Worm (Caenorhabditis elegans): Measurements from ENCODE around the gene nep-25.
"Not testable (repeated sequence)": the region's sequence is repeated elsewhere in the genome, so short reads cannot be mapped to it uniquely, and the experiment has no call there.

Gene nep-25

DNA sequence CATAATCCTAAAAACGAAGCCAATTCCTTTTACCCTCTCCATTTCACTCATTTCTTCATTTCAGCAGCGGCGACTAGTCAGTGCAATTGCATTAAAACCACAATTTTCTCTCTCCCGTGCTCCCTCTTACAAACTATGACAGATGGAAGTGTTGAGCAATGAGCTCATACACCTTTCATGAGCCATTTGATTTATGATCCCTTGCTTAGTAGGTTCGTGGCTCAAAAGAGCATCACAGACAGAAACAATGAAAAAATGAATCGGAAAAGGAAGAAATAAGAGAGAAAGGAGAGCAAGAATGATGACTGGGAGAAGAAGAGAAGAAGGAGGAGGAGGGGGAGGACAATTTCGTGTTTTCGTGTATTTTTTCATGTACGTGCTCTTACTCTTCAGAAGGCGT, 29.5 kb downstream of the nep-25 start:
- no peak for TF ChIP-seq ama-1 (optimal IDR thresholded peaks at IDR 0.05)
- no peak for TF ChIP-seq flt-1 (GFP tag; IDR thresholded peaks at IDR 0.05)
- TF ChIP-seq hmg-4 (GFP tag; optimal IDR thresholded peaks at IDR 0.05) = no peak
- no peak for TF ChIP-seq hnd-1 (tag; optimal IDR thresholded peaks at IDR 0.05)
- TF ChIP-seq aly-1 (tag; optimal IDR thresholded peaks at IDR 0.05) = no peak

DNA sequence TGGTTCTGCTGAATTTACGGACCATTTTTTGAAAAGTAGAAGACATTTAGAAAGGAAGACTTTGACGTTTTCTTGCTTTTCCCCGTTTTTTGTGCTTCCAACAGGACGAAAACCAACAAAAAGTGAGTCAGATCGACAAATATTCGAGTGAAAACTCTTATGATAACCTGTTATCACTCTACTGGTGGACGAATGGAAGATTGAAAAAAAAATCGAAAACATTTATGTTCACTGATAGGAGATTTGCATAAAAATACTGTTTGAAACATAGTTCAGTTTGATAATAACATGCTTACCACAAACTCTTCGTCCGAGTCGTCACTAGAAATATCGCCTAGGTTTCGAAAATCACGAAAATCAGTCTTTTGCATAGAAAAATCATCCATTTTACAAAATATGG, 30.4 kb downstream of the nep-25 start:
- TF ChIP-seq sea-1 (GFP tag; conservative IDR thresholded peaks at IDR 0.05) (no peak), flt-1 (GFP tag; IDR thresholded peaks at IDR 0.05) (no peak), F13C5.2 (tag; optimal IDR thresholded peaks at IDR 0.05) (no peak), scrt-1 (GFP tag; IDR thresholded peaks at IDR 0.05) (no peak), tbx-37 (GFP tag; conservative IDR thresholded peaks at IDR 0.05) (no peak), hmg-4 (GFP tag; optimal IDR thresholded peaks at IDR 0.05) (no peak), B0310.2 (tag; optimal IDR thresholded peaks at IDR 0.05) (no peak), hnd-1 (tag; optimal IDR thresholded peaks at IDR 0.05) (no peak), tra-4 (tag; optimal IDR thresholded peaks at IDR 0.05) (no peak), ama-1 (optimal IDR thresholded peaks at IDR 0.05) (no peak), tbx-11 (GFP tag; IDR thresholded peaks at IDR 0.05) (no peak), hmbx-1 (tag; optimal IDR thresholded peaks at IDR 0.05) (no peak), ceh-13 (GFP tag; optimal IDR thresholded peaks at IDR 0.05) (no peak), ets-7 (tag; optimal IDR thresholded peaks at IDR 0.05) (no peak), pes-1 (GFP tag; IDR thresholded peaks at IDR 0.05) (no peak), ceh-36 (tag; optimal IDR thresholded peaks at IDR 0.05) (no peak)

ce11 chrII:5873564-5874070, 31.6 kb downstream of the nep-25 start, which contains the start of gene tex-2:
TSS of gene tex-2 (minus strand) at chrII:5873614.
- TF ChIP-seq F13C5.2 (tag; optimal IDR thresholded peaks at IDR 0.05) (no peak), hmg-4 (GFP tag; optimal IDR thresholded peaks at IDR 0.05) (no peak), tbx-11 (GFP tag; IDR thresholded peaks at IDR 0.05) (no peak), scrt-1 (GFP tag; IDR thresholded peaks at IDR 0.05) (no peak), ama-1 (optimal IDR thresholded peaks at IDR 0.05) (no peak), flt-1 (GFP tag; IDR thresholded peaks at IDR 0.05) (no peak), aly-1 (tag; optimal IDR thresholded peaks at IDR 0.05) (no peak), sea-1 (GFP tag; conservative IDR thresholded peaks at IDR 0.05) (no peak), tbx-37 (GFP tag; conservative IDR thresholded peaks at IDR 0.05) (no peak)

- TF ChIP-seq sea-1 (GFP tag; conservative IDR thresholded peaks at IDR 0.05) (no peak), aly-1 (tag; optimal IDR thresholded peaks at IDR 0.05) (no peak), pes-1 (GFP tag; IDR thresholded peaks at IDR 0.05) (no peak), F13C5.2 (tag; optimal IDR thresholded peaks at IDR 0.05) (no peak), ets-7 (tag; optimal IDR thresholded peaks at IDR 0.05) (no peak), tra-4 (tag; optimal IDR thresholded peaks at IDR 0.05) (no peak), ama-1 (optimal IDR thresholded peaks at IDR 0.05) (no peak), flt-1 (GFP tag; IDR thresholded peaks at IDR 0.05) (no peak), hnd-1 (tag; optimal IDR thresholded peaks at IDR 0.05) (no peak), tbx-11 (GFP tag; IDR thresholded peaks at IDR 0.05) (no peak), ceh-13 (GFP tag; optimal IDR thresholded peaks at IDR 0.05) (no peak)
These were observed 32.1 kb downstream of the nep-25 start for ce11 chrII:5874130-5874529.

- TF ChIP-seq tbx-11 (GFP tag; IDR thresholded peaks at IDR 0.05) = no peak
- no peak for TF ChIP-seq sea-1 (GFP tag; conservative IDR thresholded peaks at IDR 0.05)
- TF ChIP-seq flt-1 (GFP tag; IDR thresholded peaks at IDR 0.05) = no peak
- no peak for TF ChIP-seq hnd-1 (tag; optimal IDR thresholded peaks at IDR 0.05)
- no peak for TF ChIP-seq ama-1 (optimal IDR thresholded peaks at IDR 0.05)
- TF ChIP-seq F13C5.2 (tag; optimal IDR thresholded peaks at IDR 0.05) = no peak
- no peak for TF ChIP-seq tra-4 (tag; optimal IDR thresholded peaks at IDR 0.05)
- TF ChIP-seq ets-7 (tag; optimal IDR thresholded peaks at IDR 0.05) = no peak
- TF ChIP-seq aly-1 (tag; optimal IDR thresholded peaks at IDR 0.05) = no peak
- no peak for TF ChIP-seq ceh-13 (GFP tag; optimal IDR thresholded peaks at IDR 0.05)
- TF ChIP-seq ceh-36 (tag; optimal IDR thresholded peaks at IDR 0.05) = no peak
- no peak for TF ChIP-seq scrt-1 (GFP tag; IDR thresholded peaks at IDR 0.05)
- no peak for TF ChIP-seq tbx-37 (GFP tag; conservative IDR thresholded peaks at IDR 0.05)
- no peak for TF ChIP-seq hmg-4 (GFP tag; optimal IDR thresholded peaks at IDR 0.05)
These were observed 34.0 kb downstream of the nep-25 start, which contains the start of gene F55C12.6 for ce11 chrII:5876053-5876452. TSS of gene F55C12.6 (minus strand) at chrII:5876153.

ce11 chrII:5876511-5876910, 34.5 kb downstream of the nep-25 start, which contains the start of gene F55C12.2:
TSS of gene F55C12.2 (plus strand) at chrII:5876811.
- not testable (repeated sequence) for TF ChIP-seq ceh-13 (GFP tag; optimal IDR thresholded peaks at IDR 0.05); aly-1 (tag; optimal IDR thresholded peaks at IDR 0.05); ets-7 (tag; optimal IDR thresholded peaks at IDR 0.05)

DNA sequence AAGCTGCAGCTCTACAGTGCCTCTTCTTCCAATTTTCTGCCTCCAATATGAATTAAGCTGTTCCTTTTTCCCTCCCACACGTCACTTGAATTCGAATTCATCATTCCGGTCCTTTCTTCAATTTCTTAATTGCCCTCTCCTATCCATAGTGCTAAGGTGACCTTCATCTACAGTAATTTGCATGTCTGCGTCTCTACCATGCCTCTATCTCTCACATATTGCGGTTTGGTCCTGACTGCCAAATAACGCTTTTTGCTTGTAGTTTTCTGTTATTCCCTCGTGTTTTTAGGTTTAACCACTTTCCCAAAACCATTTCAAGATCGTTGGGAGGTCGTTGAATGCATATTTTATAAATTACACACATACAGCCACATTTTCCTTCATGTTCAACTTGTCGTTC, 38.6 kb downstream of the nep-25 start:
- TF ChIP-seq ceh-36 (tag; optimal IDR thresholded peaks at IDR 0.05) = no peak
- TF ChIP-seq tbx-37 (GFP tag; conservative IDR thresholded peaks at IDR 0.05) = no peak
- TF ChIP-seq flt-1 (GFP tag; IDR thresholded peaks at IDR 0.05) = no peak
- no peak for TF ChIP-seq hmg-4 (GFP tag; optimal IDR thresholded peaks at IDR 0.05)
- TF ChIP-seq aly-1 (tag; optimal IDR thresholded peaks at IDR 0.05) = no peak
- no peak for TF ChIP-seq sea-1 (GFP tag; conservative IDR thresholded peaks at IDR 0.05)
- TF ChIP-seq hmbx-1 (tag; optimal IDR thresholded peaks at IDR 0.05) = no peak
- no peak for TF ChIP-seq B0310.2 (tag; optimal IDR thresholded peaks at IDR 0.05)
- TF ChIP-seq F13C5.2 (tag; optimal IDR thresholded peaks at IDR 0.05) = no peak
- TF ChIP-seq tbx-11 (GFP tag; IDR thresholded peaks at IDR 0.05) = no peak
- no peak for TF ChIP-seq scrt-1 (GFP tag; IDR thresholded peaks at IDR 0.05)
- no peak for TF ChIP-seq pes-1 (GFP tag; IDR thresholded peaks at IDR 0.05)
- no peak for TF ChIP-seq tra-4 (tag; optimal IDR thresholded peaks at IDR 0.05)
- TF ChIP-seq ets-7 (tag; optimal IDR thresholded peaks at IDR 0.05) = no peak

- TF ChIP-seq scrt-1 (GFP tag; IDR thresholded peaks at IDR 0.05) (no peak), tbx-37 (GFP tag; conservative IDR thresholded peaks at IDR 0.05) (no peak), ceh-13 (GFP tag; optimal IDR thresholded peaks at IDR 0.05) (no peak), ama-1 (optimal IDR thresholded peaks at IDR 0.05) (no peak), hmg-4 (GFP tag; optimal IDR thresholded peaks at IDR 0.05) (no peak)
These were observed 42.2 kb downstream of the nep-25 start, which contains the start of gene rfip-1 for ce11 chrII:5884252-5884651. TSS of gene rfip-1 (plus strand) at chrII:5884552.
